Fruit fly (Drosophila melanogaster): Measurements from ENCODE around the gene CG45072.

CG45072 gene

dm6 chr3R:30160312-30160942 is 37.4 kb upstream of the CG45072 start, which contains the start of gene CG11498:
CG11498 (minus strand) TSS chr3R:30160473.
- TF ChIP-seq CG12605 (GFP tag; IDR thresholded peaks at IDR 0.05) (peak; percentile 24; the same call in 1 of the 2 replicates), Ets98B (GFP tag; IDR thresholded peaks at IDR 0.05) (peak; percentile 59; the same call in 1 of the 2 replicates), CG8159 (tag; optimal IDR thresholded peaks at IDR 0.05) (no peak), gl (tag; optimal IDR thresholded peaks at IDR 0.05) (no peak), Pif1B (GFP tag; optimal IDR thresholded peaks at IDR 0.05) (peak; percentile 30), CG14655 (GFP tag; optimal IDR thresholded peaks at IDR 0.05) (peak; percentile 33), fd96Ca (GFP tag; IDR thresholded peaks at IDR 0.05) (0 out of 3 replicates have a peak, but pooled peaks have one; percentile 27), CG8301 (tag; optimal IDR thresholded peaks at IDR 0.05) (no peak), CG4496 (GFP tag; IDR thresholded peaks at IDR 0.05) (peak; percentile 76), CG34367 (tag; optimal IDR thresholded peaks at IDR 0.05) (no peak), rn (GFP tag; IDR thresholded peaks at IDR 0.05) (no peak), CG17806 (tag; optimal IDR thresholded peaks at IDR 0.05) (no peak), D1 (tag; optimal IDR thresholded peaks at IDR 0.05) (no peak), CG32121 (GFP tag; IDR thresholded peaks at IDR 0.05) (peak; percentile 46), CG13204 (GFP tag; optimal IDR thresholded peaks at IDR 0.05) (peak; percentile 36), CG15710 (tag; optimal IDR thresholded peaks at IDR 0.05) (no peak), CG10348 (GFP tag; IDR thresholded peaks at IDR 0.05) (no peak), Pif1A (GFP tag; optimal IDR thresholded peaks at IDR 0.05) (peak; percentile 38), Snoo (tag; optimal IDR thresholded peaks at IDR 0.05) (no peak), EcR (GFP tag; optimal IDR thresholded peaks at IDR 0.05) (no peak), CG9948 (tag; optimal IDR thresholded peaks at IDR 0.05) (no peak)

- TF ChIP-seq EcR (GFP tag; optimal IDR thresholded peaks at IDR 0.05) (no peak), CG4496 (GFP tag; IDR thresholded peaks at IDR 0.05) (peak; percentile 17; the same call in 1 of the 3 replicates)
Measured at dm6 chr3R:30153864-30154263, 30.8 kb upstream of the CG45072 start.

- peak; percentile 67 for TF ChIP-seq CG14655 (GFP tag; optimal IDR thresholded peaks at IDR 0.05)
- TF ChIP-seq CG8159 (tag; optimal IDR thresholded peaks at IDR 0.05): peak; percentile 78
- TF ChIP-seq CG10348 (GFP tag; IDR thresholded peaks at IDR 0.05): no peak
- peak; percentile 58 for TF ChIP-seq rn (GFP tag; IDR thresholded peaks at IDR 0.05)
- peak; percentile 82 for TF ChIP-seq Ets98B (GFP tag; IDR thresholded peaks at IDR 0.05)
- TF ChIP-seq fd96Ca (GFP tag; IDR thresholded peaks at IDR 0.05): peak; percentile 74; the same call in 2 of the 3 replicates
- peak; percentile 74 for TF ChIP-seq CG17806 (tag; optimal IDR thresholded peaks at IDR 0.05)
- peak; percentile 56; the same call in 1 of the 2 replicates for TF ChIP-seq CG12605 (GFP tag; IDR thresholded peaks at IDR 0.05)
- peak; percentile 63 for TF ChIP-seq CG8301 (tag; optimal IDR thresholded peaks at IDR 0.05)
- peak; percentile 90 for TF ChIP-seq CG4496 (GFP tag; IDR thresholded peaks at IDR 0.05)
- TF ChIP-seq D1 (tag; optimal IDR thresholded peaks at IDR 0.05): peak; percentile 3
- peak; percentile 50 for TF ChIP-seq Pif1B (GFP tag; optimal IDR thresholded peaks at IDR 0.05)
- peak; percentile 78 for TF ChIP-seq CG32121 (GFP tag; IDR thresholded peaks at IDR 0.05)
- no peak for TF ChIP-seq EcR (GFP tag; optimal IDR thresholded peaks at IDR 0.05)
- peak; percentile 61 for TF ChIP-seq CG9948 (tag; optimal IDR thresholded peaks at IDR 0.05)
- peak; percentile 75 for TF ChIP-seq CG15710 (tag; optimal IDR thresholded peaks at IDR 0.05)
- TF ChIP-seq CG34367 (tag; optimal IDR thresholded peaks at IDR 0.05): peak; percentile 58
- peak; percentile 35 for TF ChIP-seq gl (tag; optimal IDR thresholded peaks at IDR 0.05)
- TF ChIP-seq CG13204 (GFP tag; optimal IDR thresholded peaks at IDR 0.05): peak; percentile 30
- no peak for TF ChIP-seq Snoo (tag; optimal IDR thresholded peaks at IDR 0.05)
- TF ChIP-seq Pif1A (GFP tag; optimal IDR thresholded peaks at IDR 0.05): peak; percentile 10
Measured at dm6 chr3R:30151300-30152109, 28.4 kb upstream of the CG45072 start, which contains the start of gene CG15529. CG15529 (plus strand) TSS chr3R:30152059.

dm6 chr3R:30150602-30151001 is 27.5 kb upstream of the CG45072 start:
- no peak for TF ChIP-seq CG32121 (GFP tag; IDR thresholded peaks at IDR 0.05)
- TF ChIP-seq CG10348 (GFP tag; IDR thresholded peaks at IDR 0.05): no peak

- no peak for TF ChIP-seq CG34367 (tag; optimal IDR thresholded peaks at IDR 0.05)
- TF ChIP-seq Pif1A (GFP tag; optimal IDR thresholded peaks at IDR 0.05): no peak
- no peak for TF ChIP-seq Pif1B (GFP tag; optimal IDR thresholded peaks at IDR 0.05)
- TF ChIP-seq EcR (GFP tag; optimal IDR thresholded peaks at IDR 0.05): no peak
- TF ChIP-seq CG15710 (tag; optimal IDR thresholded peaks at IDR 0.05): no peak
- TF ChIP-seq Snoo (tag; optimal IDR thresholded peaks at IDR 0.05): no peak
- TF ChIP-seq CG8301 (tag; optimal IDR thresholded peaks at IDR 0.05): no peak
- TF ChIP-seq CG13204 (GFP tag; optimal IDR thresholded peaks at IDR 0.05): no peak
- no peak for TF ChIP-seq CG14655 (GFP tag; optimal IDR thresholded peaks at IDR 0.05)
- TF ChIP-seq CG32121 (GFP tag; IDR thresholded peaks at IDR 0.05): no peak
- no peak for TF ChIP-seq CG9948 (tag; optimal IDR thresholded peaks at IDR 0.05)
Measured at dm6 chr3R:30149506-30149905, 26.4 kb upstream of the CG45072 start, which contains the start of gene AdoR. AdoR (minus strand) TSS chr3R:30149606.
